Fruit fly (Drosophila melanogaster): ENCODE results near the gene Wdr37.

The Wdr37 gene

DNA sequence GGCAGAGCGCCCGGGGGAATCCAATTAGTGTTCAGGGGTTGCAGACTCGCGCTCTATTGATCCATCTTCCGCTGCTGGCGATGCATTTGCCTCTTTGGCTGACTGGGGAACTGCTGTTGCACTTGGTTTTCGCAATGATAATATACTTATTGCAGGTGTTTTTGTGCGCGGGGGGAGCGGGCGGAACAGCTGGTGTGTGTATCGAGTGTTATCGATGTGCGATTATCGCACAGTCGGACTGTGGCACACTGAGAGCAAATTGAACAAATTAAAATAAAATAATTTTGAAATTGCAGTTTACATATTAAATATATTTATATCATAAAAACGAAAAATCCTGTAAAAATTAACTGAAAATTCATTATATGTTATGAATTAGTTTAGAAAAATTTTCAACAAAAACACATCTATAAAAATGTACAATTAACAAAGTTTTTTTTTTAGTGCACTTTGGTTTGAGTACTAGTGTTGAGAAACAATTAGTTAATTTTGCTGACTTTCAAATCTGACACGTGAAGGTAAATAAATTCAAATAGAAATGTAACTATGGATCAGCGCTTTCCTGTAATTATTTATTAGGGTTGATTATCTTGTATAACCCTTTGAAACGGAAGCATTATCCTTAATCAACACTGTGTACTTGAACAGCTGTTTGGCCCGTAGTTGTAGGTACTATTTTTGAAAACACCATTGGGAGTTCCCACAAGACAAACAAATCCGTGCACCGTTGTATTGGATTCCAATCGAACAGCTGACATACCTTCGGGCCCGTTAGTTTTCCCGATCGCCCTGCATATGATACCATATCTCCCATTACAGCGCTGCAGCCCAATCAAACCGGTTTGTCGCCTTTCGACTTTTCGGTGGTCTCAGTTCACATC is at the start of gene Wdr37, which contains the start of gene koko (continued):
- TF ChIP-seq Bdp1 (GFP tag; optimal IDR thresholded peaks at IDR 0.05) (peak; percentile 45), CG1647 (GFP tag; optimal IDR thresholded peaks at IDR 0.05) (peak; percentile 63), CG3838 (GFP tag; optimal IDR thresholded peaks at IDR 0.05) (peak; percentile 84), HmgD (GFP tag; optimal IDR thresholded peaks at IDR 0.05) (peak; percentile 52), hbn (GFP tag; IDR thresholded peaks at IDR 0.05; ENCODE audit: partially characterized antibody) (peak; percentile 37; the same call in 1 of the 2 replicates), CG3281 (GFP tag; optimal IDR thresholded peaks at IDR 0.05) (peak; percentile 94), CG9932 (GFP tag; IDR thresholded peaks at IDR 0.05) (peak; percentile 99), B-H2 (GFP tag; optimal IDR thresholded peaks at IDR 0.05) (peak; percentile 94), vnd (GFP tag; IDR thresholded peaks at IDR 0.05; ENCODE audit: partially characterized antibody) (no peak; the same call in 1 of the 3 replicates), gsb (GFP tag; IDR thresholded peaks at IDR 0.05) (peak; percentile 92), wdn (GFP tag; IDR thresholded peaks at IDR 0.05) (peak; percentile 94), Ssrp (tag; optimal IDR thresholded peaks at IDR 0.05) (peak; percentile 97), unpg (GFP tag; optimal IDR thresholded peaks at IDR 0.05) (peak; percentile 98), CG18599 (GFP tag; optimal IDR thresholded peaks at IDR 0.05) (peak; percentile 96), CG12104 (GFP tag; optimal IDR thresholded peaks at IDR 0.05) (peak; percentile 93), br (optimal IDR thresholded peaks at IDR 0.05) (no peak), CG12744 (GFP tag; optimal IDR thresholded peaks at IDR 0.05) (peak; percentile 61), psq (GFP tag; optimal IDR thresholded peaks at IDR 0.05) (peak; percentile 90), CG34376 (GFP tag; optimal IDR thresholded peaks at IDR 0.05) (peak; percentile 86), CG11560 (tag; IDR thresholded peaks at IDR 0.05) (peak; percentile 94), CG2202 (tag; optimal IDR thresholded peaks at IDR 0.05) (peak; percentile 91), sug (tag; optimal IDR thresholded peaks at IDR 0.05) (peak; percentile 94), CG1529 (GFP tag; optimal IDR thresholded peaks at IDR 0.05) (peak; percentile 80), twi (tag; optimal IDR thresholded peaks at IDR 0.05) (peak; percentile 95), stc (GFP tag; IDR thresholded peaks at IDR 0.05) (peak; percentile 98), CG1792 (GFP tag; optimal IDR thresholded peaks at IDR 0.05) (peak; percentile 56), CG16815 (GFP tag; optimal IDR thresholded peaks at IDR 0.05) (peak; percentile 96), CG8089 (GFP tag; optimal IDR thresholded peaks at IDR 0.05) (peak; percentile 65), CG9215 (GFP tag; IDR thresholded peaks at IDR 0.05) (peak; percentile 97), CG6654 (GFP tag; optimal IDR thresholded peaks at IDR 0.05) (peak; percentile 76), btn (GFP tag; optimal IDR thresholded peaks at IDR 0.05) (peak; percentile 69), PHDP (tag; optimal IDR thresholded peaks at IDR 0.05) (peak; percentile 97), Atf-2 (GFP tag; optimal IDR thresholded peaks at IDR 0.05) (peak; percentile 69), CG30431 (GFP tag; optimal IDR thresholded peaks at IDR 0.05) (peak; percentile 79), D19B (GFP tag; optimal IDR thresholded peaks at IDR 0.05) (peak; percentile 80), Elba2 (GFP tag; optimal IDR thresholded peaks at IDR 0.05) (peak; percentile 92), Deaf1 (tag; optimal IDR thresholded peaks at IDR 0.05) (peak; percentile 82), CG18262 (tag; optimal IDR thresholded peaks at IDR 0.05) (peak; percentile 98), Drgx (GFP tag; IDR thresholded peaks at IDR 0.05) (peak; percentile 98), dati (GFP tag; IDR thresholded peaks at IDR 0.05) (peak; percentile 82; the same call in 1 of the 2 replicates), Mad (GFP tag; optimal IDR thresholded peaks at IDR 0.05) (peak; percentile 65), GATAe (GFP tag; conservative IDR thresholded peaks at IDR 0.05) (peak; percentile 94), CG17568 (GFP tag; optimal IDR thresholded peaks at IDR 0.05) (no peak), tap (tag; optimal IDR thresholded peaks at IDR 0.05) (peak; percentile 94), Taf1 (GFP tag; IDR thresholded peaks at IDR 0.05) (peak; percentile 93), CG3847 (GFP tag; IDR thresholded peaks at IDR 0.05) (peak; percentile 98), vvl (GFP tag; IDR thresholded peaks at IDR 0.05) (peak; percentile 99), pzg (GFP tag; optimal IDR thresholded peaks at IDR 0.05) (peak; percentile 46), zfh2 (GFP tag; optimal IDR thresholded peaks at IDR 0.05) (peak; percentile 55), BtbVII (GFP tag; optimal IDR thresholded peaks at IDR 0.05) (peak; percentile 93)
